Worm (Caenorhabditis elegans) whole organism, late embryonic: ENCODE measurements around the gene stc-1.

Experiments
- C08G9.2 ChIP-seq: sonication (generic microtip); optimal IDR thresholded peaks from 2 replicates; lab custom pipeline; 2016; ENCODE audit warnings: mild to moderate bottlenecking, missing genetic modification characterization, moderate library complexity, missing compliant biosample characterization
- Y22D7AL.16 ChIP-seq: sonication (generic microtip); optimal IDR thresholded peaks from 2 replicates; lab custom pipeline; 2016; ENCODE audit warnings: missing genetic modification characterization, missing compliant biosample characterization
- ama-1 ChIP-seq: fragments of 150-350 bp; optimal IDR thresholded peaks from 2 replicates; lab custom pipeline; 2014
- ceh-14 ChIP-seq: sonication (generic microtip); optimal IDR thresholded peaks from 2 replicates; lab custom pipeline; 2016; ENCODE audit warnings: missing genotype, missing genetic modification characterization, missing compliant biosample characterization
- ceh-18 ChIP-seq: sonication (generic microtip); optimal IDR thresholded peaks from 2 replicates; lab custom pipeline; 2016; ENCODE audit warnings: missing genetic modification characterization, missing compliant biosample characterization
- ceh-19 ChIP-seq: fragments of 200-800 bp; sonication (Bioruptor generic); optimal IDR thresholded peaks from 2 replicates; lab custom pipeline; 2018; ENCODE audit warnings: mild to moderate bottlenecking, missing genetic modification characterization, missing compliant biosample characterization
- ceh-2 ChIP-seq: sonication (generic microtip); optimal IDR thresholded peaks from 2 replicates; lab custom pipeline; 2016; ENCODE audit warnings: missing genotype, missing genetic modification characterization, missing compliant biosample characterization
- ceh-22 ChIP-seq: sonication (generic microtip); optimal IDR thresholded peaks from 2 replicates; lab custom pipeline; 2017; ENCODE audit warnings: missing biosample characterization, missing genetic modification characterization
- ceh-31 ChIP-seq: sonication (generic microtip); optimal IDR thresholded peaks from 2 replicates; lab custom pipeline; 2016; ENCODE audit warnings: missing genetic modification characterization, missing compliant biosample characterization
- ceh-34 ChIP-seq: sonication (generic microtip); optimal IDR thresholded peaks from 2 replicates; lab custom pipeline; 2016; ENCODE audit warnings: mild to moderate bottlenecking, missing genetic modification characterization, missing compliant biosample characterization
- ceh-48 ChIP-seq: sonication (generic microtip); optimal IDR thresholded peaks from 2 replicates; lab custom pipeline; 2016; ENCODE audit warnings: missing genetic modification characterization, inconsistent platforms, missing compliant biosample characterization
- ceh-9 ChIP-seq: sonication (generic microtip); optimal IDR thresholded peaks from 2 replicates; lab custom pipeline; 2016; ENCODE audit warnings: mild to moderate bottlenecking, missing genetic modification characterization, inconsistent platforms, missing compliant biosample characterization
- che-1 ChIP-seq: sonication (generic microtip); optimal IDR thresholded peaks from 2 replicates; lab custom pipeline; 2016; ENCODE audit warnings: mild to moderate bottlenecking, missing genetic modification characterization, missing compliant biosample characterization
- dve-1 ChIP-seq: sonication (generic microtip); optimal IDR thresholded peaks from 2 replicates; lab custom pipeline; 2017; ENCODE audit warnings: antibody characterized with exemption, mild to moderate bottlenecking, missing genetic modification characterization, missing compliant biosample characterization
- elt-2 ChIP-seq: sonication (generic microtip); optimal IDR thresholded peaks from 2 replicates; lab custom pipeline; 2016; ENCODE audit warnings: missing genetic modification reagents, missing genetic modification characterization, missing compliant biosample characterization
- ets-4 ChIP-seq: sonication (generic microtip); optimal IDR thresholded peaks from 2 replicates; lab custom pipeline; 2016; ENCODE audit warnings: missing genetic modification characterization, missing compliant biosample characterization
- fkh-6 ChIP-seq: sonication (generic microtip); optimal IDR thresholded peaks from 2 replicates; lab custom pipeline; 2016; ENCODE audit warnings: missing genetic modification characterization, missing compliant biosample characterization
- hlh-13 ChIP-seq: fragments of 200-800 bp; sonication (Bioruptor generic); optimal IDR thresholded peaks from 2 replicates; lab custom pipeline; 2018; ENCODE audit warnings: mild to moderate bottlenecking, missing genetic modification characterization, missing compliant biosample characterization
- hlh-6 ChIP-seq: sonication (generic microtip); optimal IDR thresholded peaks from 2 replicates; lab custom pipeline; 2016; ENCODE audit warnings: missing genotype, missing genetic modification characterization, missing compliant biosample characterization
- hlh-8 ChIP-seq: sonication (generic microtip); optimal IDR thresholded peaks from 2 replicates; lab custom pipeline; 2016; ENCODE audit warnings: missing genotype, missing genetic modification characterization, missing compliant biosample characterization
- lim-6 ChIP-seq: sonication (generic microtip); optimal IDR thresholded peaks from 2 replicates; lab custom pipeline; 2016; ENCODE audit warnings: missing genetic modification characterization, missing compliant biosample characterization
- lin-11 ChIP-seq: fragments of 200-800 bp; sonication (Bioruptor generic); optimal IDR thresholded peaks from 2 replicates; lab custom pipeline; 2018; ENCODE audit warnings: mild to moderate bottlenecking, missing genetic modification characterization, missing compliant biosample characterization
- mec-3 ChIP-seq: sonication (generic microtip); optimal IDR thresholded peaks from 2 replicates; lab custom pipeline; 2016; ENCODE audit warnings: borderline replicate concordance, missing genetic modification characterization, missing compliant biosample characterization
- nfya-1 ChIP-seq: sonication (generic microtip); optimal IDR thresholded peaks from 2 replicates; lab custom pipeline; 2017; ENCODE audit warnings: missing genetic modification characterization, mild to moderate bottlenecking, missing compliant biosample characterization, antibody characterized with exemption, moderate library complexity
- nhr-11 ChIP-seq: fragments of 150-350 bp; optimal IDR thresholded peaks from 2 replicates; lab custom pipeline; 2014; ENCODE audit warnings: missing biosample characterization, missing genetic modification characterization
- nhr-232 ChIP-seq: sonication (generic microtip); optimal IDR thresholded peaks from 2 replicates; lab custom pipeline; 2016; ENCODE audit warnings: missing genetic modification characterization, missing compliant biosample characterization
- npax-4 ChIP-seq: sonication (generic microtip); optimal IDR thresholded peaks from 2 replicates; lab custom pipeline; 2016; ENCODE audit warnings: missing genetic modification characterization, missing compliant biosample characterization
- odd-2 ChIP-seq: sonication (generic microtip); optimal IDR thresholded peaks from 2 replicates; lab custom pipeline; 2017; ENCODE audit warnings: antibody characterized with exemption, mild to moderate bottlenecking, missing genetic modification characterization, missing compliant biosample characterization
- pag-3 ChIP-seq: sonication (generic microtip); optimal IDR thresholded peaks from 2 replicates; lab custom pipeline; 2016; ENCODE audit warnings: missing compliant biosample characterization, missing genetic modification characterization, borderline replicate concordance
- pat-9 ChIP-seq: fragments of 200-800 bp; sonication (Bioruptor generic); optimal IDR thresholded peaks from 2 replicates; lab custom pipeline; 2018; ENCODE audit warnings: mild to moderate bottlenecking, missing genetic modification characterization, moderate library complexity, missing compliant biosample characterization
- ref-2 ChIP-seq: sonication (generic microtip); optimal IDR thresholded peaks from 2 replicates; lab custom pipeline; 2016; ENCODE audit warnings: missing genetic modification characterization, missing compliant biosample characterization
- rnt-1 ChIP-seq: sonication (generic microtip); optimal IDR thresholded peaks from 2 replicates; lab custom pipeline; 2016; ENCODE audit warnings: missing genetic modification characterization, missing compliant biosample characterization
- sdc-2 ChIP-seq: sonication (generic microtip); optimal IDR thresholded peaks from 2 replicates; lab custom pipeline; 2016; ENCODE audit warnings: missing genotype, missing genetic modification characterization, missing compliant biosample characterization
- sox-4 ChIP-seq: sonication (generic microtip); optimal IDR thresholded peaks from 2 replicates; lab custom pipeline; 2017; ENCODE audit warnings: mild to moderate bottlenecking, missing genetic modification characterization, inconsistent platforms, missing compliant biosample characterization
- tbx-2 ChIP-seq: sonication (generic microtip); optimal IDR thresholded peaks from 2 replicates; lab custom pipeline; 2016; ENCODE audit warnings: missing genetic modification characterization, missing compliant biosample characterization
- tbx-7 ChIP-seq: sonication (generic microtip); optimal IDR thresholded peaks from 2 replicates; lab custom pipeline; 2016; ENCODE audit warnings: missing genotype, missing genetic modification characterization, missing compliant biosample characterization
- unc-42 ChIP-seq: sonication (generic microtip); optimal IDR thresholded peaks from 2 replicates; lab custom pipeline; 2016; ENCODE audit warnings: missing genotype, missing genetic modification characterization, missing compliant biosample characterization
- unc-55 ChIP-seq: sonication (generic microtip); optimal IDR thresholded peaks from 2 replicates; lab custom pipeline; 2017; ENCODE audit warnings: missing biosample characterization, missing genetic modification reagents, missing genetic modification characterization
- zip-5 ChIP-seq: sonication (generic microtip); optimal IDR thresholded peaks from 2 replicates; lab custom pipeline; 2016; ENCODE audit warnings: missing genetic modification characterization, missing compliant biosample characterization

The stc-1 gene

ce11 chrII:8518210-8518609, 47.7 kb downstream of the stc-1 start, which contains the start of gene T13H5.8:
TSS of gene T13H5.8 (plus strand) at chrII:8518510.
- TF ChIP-seq odd-2 (tag; lab: Kevin White, UChicago), result no peak
- no peak for TF ChIP-seq ref-2 (tag; lab: Kevin White, UChicago)
- no peak for TF ChIP-seq ceh-9 (tag; lab: Kevin White, UChicago)
- no peak for TF ChIP-seq C08G9.2
- TF ChIP-seq rnt-1 (tag; lab: Kevin White, UChicago), result no peak
- no peak for TF ChIP-seq sdc-2 (tag; lab: Kevin White, UChicago)
- TF ChIP-seq ceh-14, result no peak
- no peak for TF ChIP-seq unc-42 (tag; lab: Kevin White, UChicago)
- no peak for TF ChIP-seq sox-4
- no peak for TF ChIP-seq ets-4 (tag; lab: Kevin White, UChicago)
- no peak for TF ChIP-seq che-1 (tag; lab: Kevin White, UChicago)
- no peak for TF ChIP-seq fkh-6 (tag; lab: Kevin White, UChicago)
- TF ChIP-seq hlh-8 (tag; lab: Kevin White, UChicago), result no peak
- no peak for TF ChIP-seq pag-3 (tag; lab: Kevin White, UChicago)
- no peak for TF ChIP-seq nhr-232

- no peak for TF ChIP-seq ceh-19 (GFP tag; lab: Kevin White, UChicago)
- no peak for TF ChIP-seq pat-9 (tag; lab: Kevin White, UChicago)
- TF ChIP-seq ceh-18 (tag; lab: Kevin White, UChicago), result no peak
- peak; percentile 29 for TF ChIP-seq unc-42 (tag; lab: Kevin White, UChicago)
- TF ChIP-seq ets-4 (tag; lab: Kevin White, UChicago), result peak; percentile 48
- no peak for TF ChIP-seq unc-55 (GFP tag; lab: Kevin White, UChicago)
- TF ChIP-seq tbx-2, result peak; percentile 76
- TF ChIP-seq ceh-22 (tag; lab: Kevin White, UChicago), result no peak
- peak; percentile 4 for TF ChIP-seq nfya-1 (tag; lab: Kevin White, UChicago)
- peak; percentile 87 for TF ChIP-seq ceh-31 (tag; lab: Kevin White, UChicago)
- peak; percentile 80 for TF ChIP-seq ceh-2 (tag; lab: Kevin White, UChicago)
- no peak for TF ChIP-seq hlh-6
- TF ChIP-seq nhr-11 (tag; lab: Kevin White, UChicago), result no peak
- TF ChIP-seq hlh-13 (GFP tag; lab: Kevin White, UChicago), result no peak
- TF ChIP-seq hlh-8 (tag; lab: Kevin White, UChicago), result peak; percentile 37
- TF ChIP-seq ceh-34 (tag; lab: Kevin White, UChicago), result no peak
- no peak for TF ChIP-seq nhr-232
- TF ChIP-seq mec-3, result no peak
- peak; percentile 56 for TF ChIP-seq zip-5
- TF ChIP-seq C08G9.2, result peak; percentile 74
- TF ChIP-seq ref-2 (tag; lab: Kevin White, UChicago), result peak; percentile 52
- TF ChIP-seq ceh-14, result peak; percentile 39
- TF ChIP-seq tbx-7 (tag; lab: Kevin White, UChicago), result peak; percentile 67
- peak; percentile 68 for TF ChIP-seq elt-2 (tag; lab: Kevin White, UChicago)
- peak; percentile 13 for TF ChIP-seq dve-1
- TF ChIP-seq Y22D7AL.16 (tag; lab: Kevin White, UChicago), result no peak
- TF ChIP-seq lim-6 (tag; lab: Kevin White, UChicago), result peak; percentile 25
- TF ChIP-seq, all 69 proteins: peak for 15
Observed at ce11 chrII:8516783-8517182, 49.2 kb downstream of the stc-1 start, which contains the start of gene rnh-2. TSS of gene rnh-2 (plus strand) at chrII:8517150.

ce11 chrII:8515521-8515920, 50.4 kb downstream of the stc-1 start:
- TF ChIP-seq elt-2 (tag; lab: Kevin White, UChicago), result peak; percentile 80
- no peak for TF ChIP-seq ceh-22 (tag; lab: Kevin White, UChicago)

- TF ChIP-seq ceh-2 (tag; lab: Kevin White, UChicago) (no peak), ceh-48 (no peak), ceh-14 (no peak), nfya-1 (tag; lab: Kevin White, UChicago) (no peak), ceh-34 (tag; lab: Kevin White, UChicago) (no peak), lin-11 (tag; lab: Kevin White, UChicago) (no peak), elt-2 (tag; lab: Kevin White, UChicago) (no peak), ama-1 (lab: Kevin White, UChicago) (no peak), ceh-31 (tag; lab: Kevin White, UChicago) (no peak), npax-4 (tag; lab: Kevin White, UChicago) (no peak), ceh-19 (GFP tag; lab: Kevin White, UChicago) (no peak), dve-1 (no peak)
Observed at ce11 chrII:8514729-8515128, 51.2 kb downstream of the stc-1 start, which contains the start of gene ctg-2. TSS of gene ctg-2 (plus strand) at chrII:8515054.
